Fruit fly (Drosophila melanogaster) whole organism, adult: Measurements from ENCODE around the gene mRpS10.
A peak's percentile ranks its signal among the peaks of the same experiment; 100 is the strongest.

ENCODE experiments used
- CG11617 ChIP-seq: fragments of 200-800 bp; sonication (Bioruptor generic); optimal IDR thresholded peaks from 2 replicates; lab custom pipeline; 2017; ENCODE audit warnings: mild to moderate bottlenecking, missing biosample characterization, missing genetic modification reagents, missing genetic modification characterization
- CG12768 ChIP-seq: fragments of 200-800 bp; sonication (Bioruptor generic); optimal IDR thresholded peaks from 2 replicates; lab custom pipeline; 2017; ENCODE audit warnings: missing biosample characterization, missing genetic modification characterization, mild to moderate bottlenecking, moderate library complexity, missing genetic modification reagents
- CG14711 ChIP-seq: fragments of 200-800 bp; sonication (Bioruptor generic); optimal IDR thresholded peaks from 2 replicates; lab custom pipeline; 2018; ENCODE audit warnings: missing biosample characterization, mild to moderate bottlenecking, missing genetic modification characterization, moderate library complexity
- CG1620 ChIP-seq: fragments of 200-800 bp; sonication (Bioruptor generic); optimal IDR thresholded peaks from 2 replicates; lab custom pipeline; 2016; ENCODE audit warnings: missing biosample characterization, missing genetic modification characterization
- CG33017 ChIP-seq: fragments of 200-800 bp; sonication (Bioruptor generic); optimal IDR thresholded peaks from 2 replicates; lab custom pipeline; 2018; ENCODE audit warnings: missing biosample characterization, mild to moderate bottlenecking, missing genetic modification characterization, moderate library complexity
- CG5204 ChIP-seq: fragments of 200-800 bp; sonication (Bioruptor generic); optimal IDR thresholded peaks from 2 replicates; lab custom pipeline; 2016; ENCODE audit warnings: missing biosample characterization, missing genetic modification characterization
- CG7045 ChIP-seq: fragments of 200-800 bp; sonication (Bioruptor generic); optimal IDR thresholded peaks from 2 replicates; lab custom pipeline; 2017; ENCODE audit warnings: missing biosample characterization, mild to moderate bottlenecking, missing genetic modification characterization
- CG7101 ChIP-seq: fragments of 200-800 bp; sonication (Bioruptor generic); optimal IDR thresholded peaks from 2 replicates; lab custom pipeline; 2018; ENCODE audit warnings: missing biosample characterization, mild to moderate bottlenecking, missing genetic modification characterization, moderate library complexity
- Clk ChIP-seq: fragments of 200-800 bp; sonication (Bioruptor generic); optimal IDR thresholded peaks from 2 replicates; lab custom pipeline; 2017; ENCODE audit warnings: missing biosample characterization, missing genetic modification characterization
- Crg-1 ChIP-seq: fragments of 200-800 bp; sonication (Bioruptor generic); optimal IDR thresholded peaks from 2 replicates; lab custom pipeline; 2016; ENCODE audit warnings: missing biosample characterization, missing genetic modification characterization
- Hr96 ChIP-seq: fragments of 200-800 bp; sonication (Bioruptor generic); optimal IDR thresholded peaks from 2 replicates; lab custom pipeline; 2016; ENCODE audit warnings: missing biosample characterization, missing genetic modification characterization
- Mnt ChIP-seq: fragments of 200-800 bp; sonication (Bioruptor generic); optimal IDR thresholded peaks from 2 replicates; lab custom pipeline; 2016; ENCODE audit warnings: missing biosample characterization, mild to moderate bottlenecking, missing genetic modification characterization
- bab1 ChIP-seq: fragments of 200-800 bp; sonication (Bioruptor generic); optimal IDR thresholded peaks from 3 replicates; lab custom pipeline; 2019; ENCODE audit warnings: missing biosample characterization, mild to moderate bottlenecking, missing genetic modification characterization, moderate library complexity
- cic ChIP-seq: fragments of 200-800 bp; sonication (Bioruptor generic); optimal IDR thresholded peaks from 2 replicates; lab custom pipeline; 2017; ENCODE audit warnings: missing biosample characterization, mild to moderate bottlenecking, missing genetic modification characterization, moderate library complexity
- cnc ChIP-seq, 2 experiments: fragments of >200 bp; optimal IDR thresholded peaks; 2 replicates each; lab custom pipeline; 2017
- kay ChIP-seq: fragments of 200-800 bp; sonication (Bioruptor generic); peaks from one replicate; lab custom pipeline; 2016; ENCODE audit warnings: missing biosample characterization, missing genetic modification characterization, borderline replicate concordance
- ovo ChIP-seq: fragments of 200-800 bp; sonication (Bioruptor generic); optimal IDR thresholded peaks from 2 replicates; lab custom pipeline; 2016; ENCODE audit warnings: missing biosample characterization, missing genetic modification characterization
- pad ChIP-seq: fragments of 200-800 bp; sonication (Bioruptor generic); optimal IDR thresholded peaks from 3 replicates; lab custom pipeline; 2017; ENCODE audit warnings: missing biosample characterization, missing genetic modification characterization, mild to moderate bottlenecking, moderate library complexity, missing genetic modification reagents
- tj ChIP-seq: fragments of 200-800 bp; sonication (Bioruptor generic); optimal IDR thresholded peaks from 3 replicates; lab custom pipeline; 2017; ENCODE audit warnings: missing biosample characterization, mild to moderate bottlenecking, missing genetic modification characterization, moderate library complexity
- toe ChIP-seq: fragments of 200-800 bp; sonication (Bioruptor generic); optimal IDR thresholded peaks from 2 replicates; lab custom pipeline; 2016; ENCODE audit warnings: missing biosample characterization, missing genetic modification characterization

mRpS10 gene

DNA sequence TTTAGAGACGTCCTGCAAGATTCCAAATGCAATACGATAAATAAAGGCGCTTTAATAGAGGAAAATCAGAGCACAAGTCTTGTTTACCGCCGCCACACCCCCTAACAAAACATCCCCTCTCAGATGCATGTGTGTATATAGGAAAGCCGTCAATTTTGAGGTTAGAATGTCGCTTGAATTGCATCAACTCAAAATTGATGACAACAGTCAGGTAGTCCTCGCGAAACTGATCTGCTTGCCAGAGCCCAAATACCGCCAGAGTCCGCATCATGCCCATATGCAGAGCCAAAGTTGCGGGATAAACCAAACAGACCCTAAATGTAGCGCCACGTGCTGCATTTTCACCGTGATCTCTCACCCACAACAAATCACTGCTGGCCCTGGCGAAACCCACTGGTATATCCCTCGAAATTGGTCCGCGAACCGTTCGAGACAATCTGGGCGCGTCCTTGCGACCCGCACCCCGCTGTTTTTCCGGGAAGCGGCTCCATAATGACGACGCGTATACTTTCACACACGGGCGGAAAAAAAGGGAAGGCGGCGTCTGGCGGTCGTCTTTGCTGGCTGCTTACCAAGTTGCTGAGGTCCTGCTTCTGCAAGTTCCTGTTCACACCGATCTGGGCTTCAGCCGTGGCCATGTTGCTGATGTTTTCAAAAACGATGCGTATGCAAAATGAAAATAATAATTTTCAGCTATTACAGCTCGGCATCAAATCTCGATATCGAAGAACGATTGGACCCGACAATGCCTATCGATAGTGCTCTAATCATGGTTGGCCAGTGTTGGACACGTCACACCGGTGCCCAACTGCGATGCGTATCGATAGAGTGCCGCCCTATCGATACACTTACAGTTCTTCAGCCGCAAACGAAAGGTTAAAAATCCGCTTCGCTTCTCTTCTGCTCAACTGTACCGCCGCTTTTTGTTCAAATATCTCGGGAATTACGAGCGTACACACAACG, 33.5 kb downstream of the mRpS10 start, which contains the start of the genes eIF2gamma and Set:
Gene eIF2gamma, minus strand, starts transcription at position 749 of the 963 bp plus-strand sequence.
Gene Set, plus strand, starts transcription at position 843 of the 963 bp plus-strand sequence.
- peak; percentile 79 for TF ChIP-seq Mnt (GFP tag; lab: Kevin White, UChicago)
- TF ChIP-seq Clk: peak; percentile 60
- TF ChIP-seq Crg-1 (GFP tag; lab: Kevin White, UChicago): peak; percentile 30
- peak; percentile 72 for TF ChIP-seq tj (GFP tag; lab: Kevin White, UChicago)
- TF ChIP-seq cnc (optimal IDR thresholded peaks at IDR 0.05; lab: Kevin White, UChicago): no peak
- TF ChIP-seq Hr96 (GFP tag; lab: Kevin White, UChicago): no peak
- TF ChIP-seq cic: no peak
- TF ChIP-seq CG33017 (tag; lab: Kevin White, UChicago): peak; percentile 29
- no peak for TF ChIP-seq CG7045
- peak; percentile 61 for TF ChIP-seq CG7101 (tag; lab: Kevin White, UChicago)
- peak; percentile 68 for TF ChIP-seq CG1620 (GFP tag; lab: Kevin White, UChicago)
- TF ChIP-seq toe: no peak
- TF ChIP-seq CG5204 (GFP tag; lab: Kevin White, UChicago): no peak
- TF ChIP-seq CG14711: peak; percentile 26
- TF ChIP-seq CG11617 (GFP tag; lab: Kevin White, UChicago): no peak
- TF ChIP-seq kay (GFP tag; lab: Kevin White, UChicago): no peak
- peak; percentile 47 for TF ChIP-seq ovo (GFP tag; lab: Kevin White, UChicago)
- TF ChIP-seq bab1 (GFP tag; lab: Kevin White, UChicago): peak; percentile 55
- peak; percentile 63 for TF ChIP-seq pad (GFP tag; lab: Kevin White, UChicago)
- TF ChIP-seq CG12768 (GFP tag; lab: Kevin White, UChicago): peak; percentile 41

DNA sequence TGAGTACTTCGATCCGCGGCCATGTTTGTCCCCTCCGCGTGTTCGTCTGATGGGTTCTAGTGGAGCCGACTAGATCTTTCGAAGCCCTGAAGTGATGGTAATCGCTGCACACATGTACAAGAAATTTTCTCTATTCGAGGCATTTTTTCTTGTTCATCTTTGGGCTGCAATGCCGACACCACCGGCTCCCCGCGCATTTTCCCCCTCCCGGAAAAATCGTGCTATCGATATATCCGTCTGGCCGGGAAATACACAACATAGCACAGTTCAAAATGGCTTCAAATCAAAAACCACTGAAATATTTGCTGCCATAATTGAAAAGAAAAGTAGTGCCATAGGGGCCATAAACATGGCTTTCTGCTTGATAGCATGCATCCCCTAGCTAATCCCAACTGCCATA, 34.5 kb downstream of the mRpS10 start:
- TF ChIP-seq pad (GFP tag; lab: Kevin White, UChicago) (no peak), cnc (optimal IDR thresholded peaks at IDR 0.05; lab: Kevin White, UChicago) (no peak), tj (GFP tag; lab: Kevin White, UChicago) (no peak), Mnt (GFP tag; lab: Kevin White, UChicago) (no peak), ovo (GFP tag; lab: Kevin White, UChicago) (no peak), CG11617 (GFP tag; lab: Kevin White, UChicago) (no peak), CG1620 (GFP tag; lab: Kevin White, UChicago) (no peak), Crg-1 (GFP tag; lab: Kevin White, UChicago) (no peak), bab1 (GFP tag; lab: Kevin White, UChicago) (no peak)

DNA sequence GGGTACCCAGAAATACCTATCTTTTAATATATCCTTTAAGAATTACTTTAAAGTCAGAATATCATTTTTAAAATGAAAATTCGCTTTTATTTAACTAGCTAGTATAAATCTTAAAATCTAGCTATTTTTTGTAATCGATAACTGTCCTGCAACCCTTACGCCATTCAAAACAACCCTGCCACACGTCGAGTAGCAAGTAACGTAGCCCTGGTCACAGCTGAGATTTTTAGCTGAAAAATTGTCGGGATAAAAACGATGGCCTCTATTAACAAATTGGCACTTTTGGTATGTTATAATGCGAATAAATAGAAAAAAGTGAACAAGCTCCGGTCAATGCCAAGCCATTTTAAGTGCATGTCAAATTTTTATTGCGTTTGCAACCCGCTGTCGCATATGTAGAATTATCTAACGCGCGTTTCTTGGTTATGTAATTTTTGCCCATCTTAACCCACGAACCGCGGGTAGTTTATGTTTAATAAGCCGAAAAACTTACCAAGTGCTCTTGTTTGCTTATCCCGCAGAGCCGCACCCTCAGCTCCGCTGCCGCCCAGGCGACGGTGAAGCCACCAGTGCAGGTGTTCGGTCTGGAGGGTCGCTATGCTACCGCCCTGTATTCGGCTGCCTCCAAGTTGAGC, 36.1 kb downstream of the mRpS10 start, which contains the start of gene ATPsynO:
Gene ATPsynO, plus strand, starts transcription at position 186 of the 635 bp plus-strand sequence.
- TF ChIP-seq toe: no peak
- no peak for TF ChIP-seq CG12768 (GFP tag; lab: Kevin White, UChicago)
- TF ChIP-seq CG7045: no peak
- no peak for TF ChIP-seq ovo (GFP tag; lab: Kevin White, UChicago)
- no peak for TF ChIP-seq pad (GFP tag; lab: Kevin White, UChicago)
- TF ChIP-seq Mnt (GFP tag; lab: Kevin White, UChicago): peak; percentile 60
- TF ChIP-seq cnc (optimal IDR thresholded peaks at IDR 0.05; lab: Kevin White, UChicago): no peak
- TF ChIP-seq CG14711: peak; percentile 59
- peak; percentile 20 for TF ChIP-seq CG1620 (GFP tag; lab: Kevin White, UChicago)
- TF ChIP-seq Crg-1 (GFP tag; lab: Kevin White, UChicago): peak; percentile 17
- no peak for TF ChIP-seq Clk
- TF ChIP-seq cic: no peak
- TF ChIP-seq bab1 (GFP tag; lab: Kevin White, UChicago): peak; percentile 74
- peak; percentile 43 for TF ChIP-seq CG33017 (tag; lab: Kevin White, UChicago)
- TF ChIP-seq CG7101 (tag; lab: Kevin White, UChicago): peak; percentile 46
- no peak for TF ChIP-seq Hr96 (GFP tag; lab: Kevin White, UChicago)
- peak; percentile 51 for TF ChIP-seq CG11617 (GFP tag; lab: Kevin White, UChicago)
- TF ChIP-seq tj (GFP tag; lab: Kevin White, UChicago): no peak
- TF ChIP-seq kay (GFP tag; lab: Kevin White, UChicago): no peak
- TF ChIP-seq CG5204 (GFP tag; lab: Kevin White, UChicago): no peak

DNA sequence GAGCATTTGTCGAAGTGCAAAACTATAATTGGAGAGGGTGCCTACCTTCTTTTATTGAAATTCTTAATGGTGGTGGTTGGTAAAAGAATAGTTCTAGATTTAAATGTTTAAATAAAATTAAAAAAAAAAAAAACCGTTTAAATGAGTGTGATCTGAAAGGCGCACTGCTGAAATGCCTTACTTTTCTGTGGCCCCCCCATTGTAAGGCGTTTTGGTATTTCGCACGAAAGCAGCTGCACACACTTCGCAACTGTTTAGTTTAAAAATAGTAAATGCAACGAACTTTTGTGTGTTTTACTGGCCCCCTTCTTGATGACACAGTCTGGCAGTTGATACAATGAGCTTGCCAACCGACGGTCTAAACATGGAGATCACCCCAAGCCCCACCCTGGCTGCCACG, 39.0 kb downstream of the mRpS10 start, which contains the start of the genes CG14864 and Zip88E:
Gene CG14864, minus strand, starts transcription at position 113 of the 400 bp plus-strand sequence.
Gene Zip88E, plus strand, starts transcription at position 237 of the 400 bp plus-strand sequence.
- TF ChIP-seq Hr96 (GFP tag; lab: Kevin White, UChicago) (no peak), bab1 (GFP tag; lab: Kevin White, UChicago) (peak; percentile 16), cic (no peak)

DNA sequence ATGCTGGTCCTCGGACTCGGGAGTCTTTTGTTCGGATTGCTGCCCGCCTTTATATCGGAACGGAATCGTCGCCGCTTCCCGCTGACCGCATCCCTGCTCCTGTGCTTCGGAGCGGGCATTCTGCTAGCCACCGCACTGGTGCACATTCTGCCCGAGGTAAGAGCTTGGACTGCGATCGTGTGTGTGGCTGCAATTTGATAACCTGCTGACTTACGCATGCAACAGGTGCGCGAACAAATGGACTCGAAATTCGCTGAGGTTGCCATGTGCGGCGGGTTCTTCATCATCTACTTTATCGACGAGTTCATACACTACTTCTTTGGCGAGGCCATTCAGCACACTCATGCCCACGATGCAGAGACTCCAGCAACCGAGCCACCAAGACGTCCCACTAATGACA, 39.4 kb downstream of the mRpS10 start:
- TF ChIP-seq tj (GFP tag; lab: Kevin White, UChicago) (peak; percentile 90), CG1620 (GFP tag; lab: Kevin White, UChicago) (no peak), pad (GFP tag; lab: Kevin White, UChicago) (no peak), toe (no peak), CG14711 (no peak), ovo (GFP tag; lab: Kevin White, UChicago) (no peak)
